In genomic region chrIV:12335248-12335647, ce11 we compare ENCODE assay signal across 4 worm cellular contexts.
TF ChIP-seq lines count a peak whose summit lies in the region.

No protein-coding gene starts in this region.

TF ChIP-seq in whole organism, L1 larva, 84 proteins besides CTCF, POLR2A, EP300 and RAD21 (continued from another document and continues in another):
- TF ChIP-seq dpl-1 (GFP tag; optimal IDR thresholded peaks at IDR 0.05; lab: Kevin White, UChicago) (peak in 2 of 3 experiments; percentile 1 to 36), lsy-2 (tag; optimal IDR thresholded peaks at IDR 0.05; lab: Kevin White, UChicago) (peak in 1 of 2 experiments; percentile 39), pag-3 (tag; optimal IDR thresholded peaks at IDR 0.05; lab: Kevin White, UChicago; ENCODE audit: borderline replicate concordance, insufficient read depth) (no peak), ceh-82 (tag; optimal IDR thresholded peaks at IDR 0.05; lab: Kevin White, UChicago) (peak in 1 of 3 experiments; percentile 44), nhr-47 (tag; optimal IDR thresholded peaks at IDR 0.05; lab: Kevin White, UChicago) (no peak), tlp-1 (tag; optimal IDR thresholded peaks at IDR 0.05; lab: Kevin White, UChicago) (no peak), mdl-1 (tag; optimal IDR thresholded peaks at IDR 0.05; lab: Kevin White, UChicago) (peak in 1 of 2 experiments; percentile 39), pqm-1 (tag; optimal IDR thresholded peaks at IDR 0.05; lab: Kevin White, UChicago) (no peak), irx-1 (tag; optimal IDR thresholded peaks at IDR 0.05; lab: Kevin White, UChicago) (no peak), lin-39 (tag; optimal IDR thresholded peaks at IDR 0.05; lab: Kevin White, UChicago) (no peak), lin-14 (GFP tag; optimal IDR thresholded peaks at IDR 0.05; lab: Kevin White, UChicago) (peak; percentile 76), hlh-4 (tag; optimal IDR thresholded peaks at IDR 0.05; lab: Kevin White, UChicago) (no peak), skn-1 (tag; optimal IDR thresholded peaks at IDR 0.05; lab: Kevin White, UChicago) (no peak), Y116A8C.19 (tag; optimal IDR thresholded peaks at IDR 0.05; lab: Kevin White, UChicago; ENCODE audit: borderline replicate concordance) (no peak), nhr-84 (tag; optimal IDR thresholded peaks at IDR 0.05; lab: Kevin White, UChicago) (no peak), fkh-10 (GFP tag; optimal IDR thresholded peaks at IDR 0.05; lab: Kevin White, UChicago) (no peak), efl-3 (GFP tag; optimal IDR thresholded peaks at IDR 0.05; lab: Kevin White, UChicago) (no peak), sox-4 (tag; optimal IDR thresholded peaks at IDR 0.05; lab: Kevin White, UChicago) (no peak), ztf-4 (tag; optimal IDR thresholded peaks at IDR 0.05; lab: Kevin White, UChicago) (no peak), nhr-28 (tag; optimal IDR thresholded peaks at IDR 0.05; lab: Kevin White, UChicago) (no peak), blmp-1 (tag; optimal IDR thresholded peaks at IDR 0.05; lab: Kevin White, UChicago) (peak; percentile 32), hpl-2 (GFP tag; optimal IDR thresholded peaks at IDR 0.05; lab: Kevin White, UChicago) (no peak), snpc-4 (tag; optimal IDR thresholded peaks at IDR 0.05; lab: Kevin White, UChicago) (no peak), tbx-2 (tag; optimal IDR thresholded peaks at IDR 0.05; lab: Kevin White, UChicago) (no peak), nhr-76 (tag; optimal IDR thresholded peaks at IDR 0.05; lab: Kevin White, UChicago) (no peak), ama-1 (optimal IDR thresholded peaks at IDR 0.05; lab: Kevin White, UChicago) (no peak), ztf-11 (tag; optimal IDR thresholded peaks at IDR 0.05; lab: Kevin White, UChicago) (no peak), ceh-90 (tag; optimal IDR thresholded peaks at IDR 0.05; lab: Kevin White, UChicago) (no peak), fos-1 (tag; optimal IDR thresholded peaks at IDR 0.05; lab: Kevin White, UChicago) (no peak), snu-23 (GFP tag; optimal IDR thresholded peaks at IDR 0.05; lab: Kevin White, UChicago) (peak; percentile 34), egl-13 (tag; optimal IDR thresholded peaks at IDR 0.05; lab: Kevin White, UChicago) (no peak), unc-30 (tag; optimal IDR thresholded peaks at IDR 0.05; lab: Kevin White, UChicago) (no peak), unc-130 (tag; optimal IDR thresholded peaks at IDR 0.05; lab: Kevin White, UChicago) (peak; percentile 22), C16A3.4 (tag; optimal IDR thresholded peaks at IDR 0.05; lab: Kevin White, UChicago) (no peak)

TF ChIP-seq in whole organism, L2 larva, 48 proteins besides CTCF, POLR2A, EP300 and RAD21 (continued from another document):
- peak; percentile 17 for TF ChIP-seq C34F6.9 (tag; optimal IDR thresholded peaks at IDR 0.05; lab: Kevin White, UChicago)
- peak in 1 of 2 experiments; percentile 2 for TF ChIP-seq lsy-2 (tag; optimal IDR thresholded peaks at IDR 0.05; lab: Kevin White, UChicago)
- TF ChIP-seq nhr-12 (tag; optimal IDR thresholded peaks at IDR 0.05; lab: Kevin White, UChicago) = no peak
- TF ChIP-seq Y55F3AM.14 (GFP tag; optimal IDR thresholded peaks at IDR 0.05; lab: Kevin White, UChicago) = no peak
TF ChIP-seq in whole organism, L2 larva: peak in this region for 9.

TF ChIP-seq in whole organism, L3 larva, 47 proteins besides CTCF, POLR2A, EP300 and RAD21 (continued from another document):
- no peak for TF ChIP-seq nhr-67 (tag; optimal IDR thresholded peaks at IDR 0.05; lab: Kevin White, UChicago)
- TF ChIP-seq egl-27 (tag; optimal IDR thresholded peaks at IDR 0.05; lab: Kevin White, UChicago) = no peak
- TF ChIP-seq fos-1 (tag; optimal IDR thresholded peaks at IDR 0.05; lab: Kevin White, UChicago) = no peak
- TF ChIP-seq unc-62 (GFP tag; optimal IDR thresholded peaks at IDR 0.05; lab: Kevin White, UChicago) = no peak
- no peak for TF ChIP-seq lsy-12 (tag; optimal IDR thresholded peaks at IDR 0.05; lab: Kevin White, UChicago)
- peak; percentile 37 for TF ChIP-seq nfya-1 (tag; optimal IDR thresholded peaks at IDR 0.05; lab: Kevin White, UChicago; ENCODE audit: insufficient read depth)
- TF ChIP-seq nhr-77 (tag; optimal IDR thresholded peaks at IDR 0.05; lab: Kevin White, UChicago) = no peak
- no peak for TF ChIP-seq nhr-237 (tag; optimal IDR thresholded peaks at IDR 0.05; lab: Kevin White, UChicago)
- TF ChIP-seq tbx-2 (tag; optimal IDR thresholded peaks at IDR 0.05; lab: Kevin White, UChicago) = no peak
- no peak for TF ChIP-seq zag-1 (tag; optimal IDR thresholded peaks at IDR 0.05; lab: Kevin White, UChicago)
- no peak for TF ChIP-seq unc-39 (tag; optimal IDR thresholded peaks at IDR 0.05; lab: Kevin White, UChicago)

TF ChIP-seq in whole organism, L4 larva, 104 proteins besides CTCF, POLR2A, EP300 and RAD21 (continued from another document):
- TF ChIP-seq sdz-12 (GFP tag; optimal IDR thresholded peaks at IDR 0.05; lab: Kevin White, UChicago) (no peak), php-3 (GFP tag; IDR thresholded peaks at IDR 0.05; lab: Robert Waterston, UW) (no peak), unc-62 (GFP tag; optimal IDR thresholded peaks at IDR 0.05 in 1 of 2; lab: Kevin White, UChicago) (peak in 1 of 2 experiments; percentile 68), unc-62 (tag; optimal IDR thresholded peaks at IDR 0.05; lab: Kevin White, UChicago) (no peak), rbr-2 (tag; optimal IDR thresholded peaks at IDR 0.05; lab: Kevin White, UChicago) (peak; percentile 10)
